Worm (Caenorhabditis elegans) whole organism, mixed stage, embryonic: Measurements from ENCODE around the gene F53H8.3.

ENCODE experiments used
- M03D4.4 ChIP-seq: sonication (generic microtip); optimal IDR thresholded peaks from 2 replicates; lab custom pipeline; 2017; ENCODE audit warnings: mild to moderate bottlenecking, missing genetic modification characterization, missing compliant biosample characterization
- drap-1 ChIP-seq: fragments of 200-800 bp; sonication (Bioruptor generic); optimal IDR thresholded peaks from 3 replicates; lab custom pipeline; 2018; ENCODE audit warnings: mild to moderate bottlenecking, missing genetic modification characterization, missing compliant biosample characterization
- elt-3 ChIP-seq: fragments of 150-350 bp; optimal IDR thresholded peaks from 2 replicates; lab custom pipeline; 2014; ENCODE audit warnings: missing biosample characterization, missing genetic modification characterization
- lsy-2 ChIP-seq: fragments of 150-350 bp; optimal IDR thresholded peaks from 2 replicates; lab custom pipeline; 2014; ENCODE audit warnings: missing biosample characterization, missing genetic modification characterization
- mab-5 ChIP-seq: fragments of 150-350 bp; optimal IDR thresholded peaks from 2 replicates; lab custom pipeline; 2014; ENCODE audit warnings: missing biosample characterization, missing genetic modification characterization
- mep-1 ChIP-seq: fragments of 150-350 bp; optimal IDR thresholded peaks from 2 replicates; lab custom pipeline; 2017; ENCODE audit warnings: missing biosample characterization, missing genetic modification reagents, missing genetic modification characterization, inconsistent platforms
- nhr-12 ChIP-seq: fragments of 150-350 bp; optimal IDR thresholded peaks from 2 replicates; lab custom pipeline; 2014; ENCODE audit warnings: missing biosample characterization, missing genetic modification characterization
- nhr-237 ChIP-seq: fragments of 150-350 bp; optimal IDR thresholded peaks from 2 replicates; lab custom pipeline; 2014; ENCODE audit warnings: missing biosample characterization, missing genetic modification characterization
- nhr-28 ChIP-seq: fragments of 150-350 bp; optimal IDR thresholded peaks from 2 replicates; lab custom pipeline; 2014; ENCODE audit warnings: missing biosample characterization, missing genetic modification characterization
- snpc-4 ChIP-seq: fragments of 150-350 bp; optimal IDR thresholded peaks from 2 replicates; lab custom pipeline; 2014; ENCODE audit warnings: missing biosample characterization, missing genetic modification characterization
- sptf-1 ChIP-seq: sonication (generic microtip); optimal IDR thresholded peaks from 2 replicates; lab custom pipeline; 2017; ENCODE audit warnings: mild to moderate bottlenecking, missing genetic modification characterization, moderate library complexity, missing compliant biosample characterization
- unc-62 ChIP-seq: fragments of 150-350 bp; optimal IDR thresholded peaks from 2 replicates; lab custom pipeline; 2014; ENCODE audit warnings: missing biosample characterization, missing genetic modification reagents, missing genetic modification characterization

- TF ChIP-seq mep-1 (tag; lab: Kevin White, UChicago) (no peak), nhr-237 (no peak), mab-5 (tag; lab: Kevin White, UChicago) (no peak), snpc-4 (tag; lab: Kevin White, UChicago) (no peak), unc-62 (GFP tag; lab: Kevin White, UChicago) (no peak), elt-3 (tag; lab: Kevin White, UChicago) (no peak), nhr-12 (no peak), nhr-28 (no peak), M03D4.4 (tag; lab: Kevin White, UChicago) (no peak), sptf-1 (no peak), lsy-2 (tag; lab: Kevin White, UChicago) (no peak), drap-1 (no peak)
Observed at ce11 chrX:948783-949182, 10.4 kb downstream of the F53H8.3 start, which contains the start of gene sms-2.
